Worm (Caenorhabditis elegans) whole organism, late embryonic: ENCODE measurements around the gene AH9.6.

Experiments
- K02D7.2 ChIP-seq: sonication (generic microtip); optimal IDR thresholded peaks from 2 replicates; lab custom pipeline; 2017; ENCODE audit warnings: mild to moderate bottlenecking, missing genetic modification characterization, missing compliant biosample characterization
- dve-1 ChIP-seq: sonication (generic microtip); optimal IDR thresholded peaks from 2 replicates; lab custom pipeline; 2017; ENCODE audit warnings: antibody characterized with exemption, mild to moderate bottlenecking, missing genetic modification characterization, missing compliant biosample characterization
- hlh-13 ChIP-seq: fragments of 200-800 bp; sonication (Bioruptor generic); optimal IDR thresholded peaks from 2 replicates; lab custom pipeline; 2018; ENCODE audit warnings: mild to moderate bottlenecking, missing genetic modification characterization, missing compliant biosample characterization
- lin-11 ChIP-seq: fragments of 200-800 bp; sonication (Bioruptor generic); optimal IDR thresholded peaks from 2 replicates; lab custom pipeline; 2018; ENCODE audit warnings: mild to moderate bottlenecking, missing genetic modification characterization, missing compliant biosample characterization
- nfya-1 ChIP-seq: sonication (generic microtip); optimal IDR thresholded peaks from 2 replicates; lab custom pipeline; 2017; ENCODE audit warnings: missing genetic modification characterization, mild to moderate bottlenecking, missing compliant biosample characterization, antibody characterized with exemption, moderate library complexity
- nhr-11 ChIP-seq: fragments of 150-350 bp; optimal IDR thresholded peaks from 2 replicates; lab custom pipeline; 2014; ENCODE audit warnings: missing biosample characterization, missing genetic modification characterization
- pag-3 ChIP-seq: sonication (generic microtip); optimal IDR thresholded peaks from 2 replicates; lab custom pipeline; 2016; ENCODE audit warnings: missing compliant biosample characterization, missing genetic modification characterization, borderline replicate concordance
- pqm-1 ChIP-seq: sonication (generic microtip); optimal IDR thresholded peaks from 2 replicates; lab custom pipeline; 2016; ENCODE audit warnings: missing genetic modification characterization, missing compliant biosample characterization

ce11 chrX:2262420-2262819 is 5.5 kb downstream of the AH9.6 start:
- TF ChIP-seq hlh-13 (GFP tag; lab: Kevin White, UChicago) (no peak), pqm-1 (no peak), nhr-11 (tag; lab: Kevin White, UChicago) (no peak), dve-1 (no peak), nfya-1 (tag; lab: Kevin White, UChicago) (no peak), K02D7.2 (tag; lab: Kevin White, UChicago) (no peak), pag-3 (tag; lab: Kevin White, UChicago) (no peak), lin-11 (tag; lab: Kevin White, UChicago) (no peak)
